Worm (Caenorhabditis elegans): ENCODE measurements around the gene srw-60.

srw-60 gene

DNA sequence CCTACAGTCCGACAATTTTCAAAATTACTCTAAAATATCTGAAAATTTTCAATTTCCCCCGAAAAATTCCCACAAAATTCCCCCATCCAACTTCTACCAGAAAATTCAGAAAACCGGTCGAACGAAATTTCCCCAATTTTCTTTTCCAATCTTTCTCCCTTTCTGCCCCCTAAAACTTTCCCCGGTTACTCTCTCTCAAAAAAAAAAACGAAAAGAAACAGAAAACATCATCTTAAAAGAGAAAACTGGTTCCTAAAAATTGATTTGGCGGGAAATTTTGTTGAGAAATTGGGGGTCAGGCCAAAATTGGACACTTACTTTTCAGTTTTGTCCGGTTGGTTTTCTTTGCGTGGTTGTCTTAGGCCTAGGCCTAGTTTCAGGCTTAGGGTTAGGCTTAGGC is 19.2 kb downstream of the srw-60 start:
- no peak for TF ChIP-seq unc-62 (GFP tag; optimal IDR thresholded peaks at IDR 0.05)

DNA sequence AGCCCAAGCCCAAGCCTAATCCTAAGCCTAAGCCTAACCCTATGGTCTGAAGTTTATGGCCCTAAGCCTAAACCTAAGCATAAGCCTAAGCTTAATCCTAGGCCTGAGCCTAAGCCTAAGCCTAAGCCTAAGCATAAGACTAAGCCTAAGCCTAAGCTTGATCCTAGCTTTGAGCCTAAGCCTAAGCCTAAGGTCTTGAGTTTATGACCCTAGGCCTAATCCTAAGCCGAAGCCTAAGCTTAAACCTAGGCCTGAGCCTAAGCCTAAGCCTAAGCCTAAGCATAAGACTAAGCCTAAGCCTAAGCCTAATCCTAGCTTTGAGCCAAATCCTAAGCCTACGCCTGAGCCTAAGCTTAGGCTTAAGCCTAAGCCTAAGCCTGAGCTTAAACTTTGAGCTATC is 20.7 kb downstream of the srw-60 start:
- no peak for TF ChIP-seq unc-62 (GFP tag; optimal IDR thresholded peaks at IDR 0.05)

DNA sequence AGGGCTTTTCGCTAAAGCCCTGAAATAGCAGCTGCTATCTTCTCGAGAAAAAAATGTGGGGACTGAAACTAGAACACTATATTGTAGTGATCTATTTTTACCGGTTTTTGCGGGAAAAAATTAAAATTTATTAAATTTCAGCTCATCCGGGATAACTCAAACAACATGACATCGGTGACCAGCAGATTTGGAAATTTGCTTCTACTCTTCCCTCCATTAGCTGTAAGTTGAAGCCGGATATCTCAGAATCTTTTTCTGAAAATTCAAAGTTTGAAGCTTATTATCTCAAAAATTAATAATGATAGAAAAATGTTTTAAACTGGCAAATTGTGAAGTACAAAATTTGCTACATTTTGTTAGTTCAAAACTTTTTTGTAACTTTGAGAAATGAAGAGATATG is 26.0 kb downstream of the srw-60 start:
- TF ChIP-seq unc-62 (GFP tag; optimal IDR thresholded peaks at IDR 0.05): no peak

DNA sequence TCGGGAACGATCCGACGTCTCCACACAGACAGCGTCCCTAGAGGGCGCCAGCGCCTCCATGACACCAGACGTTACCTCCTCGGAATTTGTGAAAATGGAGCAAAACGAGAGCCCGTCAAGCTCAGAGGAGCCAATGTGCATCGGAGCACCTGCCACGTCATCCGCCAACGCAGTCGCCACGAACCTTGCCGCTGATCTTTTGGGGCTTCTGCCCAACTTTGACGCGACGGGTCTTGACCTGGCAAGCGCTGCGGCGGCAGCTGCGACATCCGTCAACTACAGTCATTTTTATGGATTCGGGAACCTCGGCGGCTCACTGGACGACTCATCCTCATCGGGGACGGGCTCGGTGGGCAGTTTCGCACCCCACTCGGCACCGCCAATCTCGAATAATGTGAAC is 27.0 kb downstream of the srw-60 start:
- TF ChIP-seq unc-62 (GFP tag; optimal IDR thresholded peaks at IDR 0.05): no peak

DNA sequence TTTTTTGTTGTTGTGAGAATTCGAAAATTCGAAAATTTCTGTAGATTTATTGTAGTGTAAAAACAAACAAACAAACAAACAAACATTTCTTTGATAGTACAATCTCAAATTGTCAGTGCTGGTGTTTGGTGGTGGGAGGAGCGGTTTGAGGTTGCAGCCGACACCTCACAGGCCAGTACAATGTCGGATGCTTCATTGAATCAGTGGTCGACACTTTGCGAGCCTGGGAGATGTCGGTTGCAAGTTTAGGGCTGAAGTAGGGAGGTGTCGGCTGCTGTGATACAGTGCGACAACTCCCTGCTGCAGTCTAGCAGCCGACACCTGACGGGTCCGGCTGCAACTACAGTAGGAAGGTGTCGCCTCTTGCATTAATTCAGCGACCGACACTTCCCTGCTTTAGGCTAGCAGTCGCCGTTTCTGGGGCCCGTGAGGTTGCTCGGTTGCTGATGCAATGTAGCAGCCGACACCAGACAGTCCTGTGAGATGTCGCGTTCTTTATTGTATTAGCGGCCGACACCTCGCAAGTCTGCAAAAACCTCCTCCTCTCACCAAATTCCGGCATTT is 27.6 kb downstream of the srw-60 start:
- no peak for TF ChIP-seq unc-62 (GFP tag; optimal IDR thresholded peaks at IDR 0.05)

DNA sequence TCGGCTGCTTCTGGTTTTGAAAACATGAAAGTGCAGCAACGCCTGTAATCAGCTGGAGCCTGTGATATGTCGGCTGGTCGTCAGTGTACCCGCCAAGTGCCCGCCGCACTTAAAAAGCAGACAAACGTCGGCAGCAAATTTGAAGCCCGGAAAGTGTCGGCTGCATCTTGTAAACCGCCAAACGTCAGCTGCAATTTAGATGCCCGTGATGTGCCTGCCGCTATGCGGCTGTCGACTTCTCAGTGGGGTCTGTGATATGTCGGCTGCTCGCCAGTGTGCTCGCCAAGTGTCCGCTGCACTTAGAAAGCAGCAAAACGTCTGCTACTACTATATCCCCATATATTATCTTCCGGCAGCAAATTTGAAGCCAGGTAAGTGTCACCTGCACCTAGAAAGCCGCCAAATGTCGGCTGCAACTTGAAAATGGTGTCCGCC is 28.7 kb downstream of the srw-60 start:
- TF ChIP-seq unc-62 (GFP tag; optimal IDR thresholded peaks at IDR 0.05): no peak

DNA sequence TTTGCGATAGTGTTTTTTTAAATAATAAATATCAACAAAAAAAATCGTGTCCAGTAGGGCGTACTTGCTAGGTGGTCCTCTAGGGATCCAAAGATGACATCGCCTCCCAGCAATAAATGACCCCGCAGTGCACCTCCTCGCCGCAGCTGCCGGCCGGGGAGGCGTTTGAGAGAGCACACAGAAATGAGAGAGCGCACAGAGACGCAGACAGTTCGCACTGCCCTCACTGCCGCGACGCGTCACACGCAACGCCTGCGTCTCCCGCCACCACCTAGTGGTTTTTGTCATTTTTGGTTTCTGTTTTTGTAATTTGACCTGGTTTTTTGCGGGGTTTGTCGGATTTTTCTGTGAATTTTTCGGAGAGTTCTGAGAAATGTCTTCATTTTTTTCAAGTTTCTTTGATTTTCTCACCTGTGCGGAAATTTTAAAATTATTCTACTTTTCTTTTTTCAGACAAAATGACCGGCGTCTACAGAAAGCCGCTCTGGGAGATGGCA is 29.5 kb downstream of the srw-60 start, which contains the start of gene lido-7:
Gene lido-7, plus strand, starts transcription at position 447 of the 497 bp plus-strand sequence.
- no peak for TF ChIP-seq unc-62 (GFP tag; optimal IDR thresholded peaks at IDR 0.05)

DNA sequence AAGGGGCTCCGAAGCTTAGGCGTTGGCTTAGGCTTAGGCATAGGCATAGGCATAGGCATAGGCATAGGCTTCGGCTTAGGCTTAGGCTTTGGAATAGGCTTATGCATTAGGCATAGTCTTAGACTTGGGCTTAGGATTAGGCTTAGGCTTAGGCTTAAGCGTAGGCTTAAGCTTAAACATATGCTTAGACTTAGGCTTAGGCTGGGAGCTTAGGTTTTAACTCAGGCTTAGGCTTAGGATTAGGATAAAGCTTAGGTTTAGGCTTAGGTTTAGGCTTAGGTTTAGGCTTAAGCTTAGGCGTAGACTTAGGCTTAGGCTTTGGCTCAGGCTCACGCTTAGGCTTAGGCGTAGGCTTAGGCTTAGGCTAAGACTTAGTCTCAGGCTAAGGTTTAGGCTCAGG is 31.7 kb downstream of the srw-60 start:
- no peak for TF ChIP-seq unc-62 (GFP tag; optimal IDR thresholded peaks at IDR 0.05)

DNA sequence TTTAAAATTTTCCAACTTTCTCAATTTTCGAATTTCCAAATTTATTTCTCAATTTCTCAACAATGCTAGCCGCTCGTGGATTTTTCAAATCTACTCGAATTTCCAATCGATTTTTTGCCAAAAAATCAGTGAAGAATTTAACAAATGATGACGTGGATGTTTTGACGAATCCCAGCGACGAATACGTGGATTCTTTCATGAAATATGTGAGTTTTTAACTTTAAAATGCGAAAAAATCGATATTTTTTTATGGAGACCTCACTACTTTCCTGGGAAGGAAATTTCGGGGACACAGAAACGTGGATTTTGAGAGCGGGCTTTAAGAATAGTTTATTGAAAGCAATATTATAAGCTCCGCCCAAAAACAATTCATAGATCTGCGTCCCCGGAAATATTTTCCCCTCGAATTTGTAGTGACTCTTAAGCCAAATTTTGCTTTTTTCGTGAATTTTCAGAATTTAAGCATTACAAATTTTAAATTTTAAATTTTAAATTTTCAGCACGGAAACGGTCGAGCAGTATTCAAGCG is 33.2 kb downstream of the srw-60 start, which contains the start of gene K08A2.2:
Gene K08A2.2, plus strand, starts transcription at position 51 of the 529 bp plus-strand sequence.
- TF ChIP-seq unc-62 (GFP tag; optimal IDR thresholded peaks at IDR 0.05): no peak

DNA sequence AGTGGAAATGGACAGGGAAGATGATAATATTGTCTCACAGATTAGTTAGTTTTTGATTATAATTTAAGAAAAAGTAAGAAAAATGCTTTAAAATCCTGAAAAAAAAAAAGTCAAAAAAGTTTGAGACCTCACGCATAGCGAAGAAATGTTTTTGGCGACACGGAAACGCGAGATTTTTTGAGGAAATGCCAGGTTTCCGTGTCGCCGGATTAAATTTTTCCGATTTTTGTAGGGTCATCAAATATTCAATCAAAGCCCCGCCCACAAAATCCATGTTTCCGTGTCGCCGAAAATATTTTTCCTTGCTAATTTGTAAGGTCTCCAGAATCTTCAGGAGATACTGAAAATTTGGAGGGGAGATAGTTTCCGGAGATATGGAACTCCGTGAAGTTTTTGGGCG is 33.9 kb downstream of the srw-60 start:
- no peak for TF ChIP-seq unc-62 (GFP tag; optimal IDR thresholded peaks at IDR 0.05)

DNA sequence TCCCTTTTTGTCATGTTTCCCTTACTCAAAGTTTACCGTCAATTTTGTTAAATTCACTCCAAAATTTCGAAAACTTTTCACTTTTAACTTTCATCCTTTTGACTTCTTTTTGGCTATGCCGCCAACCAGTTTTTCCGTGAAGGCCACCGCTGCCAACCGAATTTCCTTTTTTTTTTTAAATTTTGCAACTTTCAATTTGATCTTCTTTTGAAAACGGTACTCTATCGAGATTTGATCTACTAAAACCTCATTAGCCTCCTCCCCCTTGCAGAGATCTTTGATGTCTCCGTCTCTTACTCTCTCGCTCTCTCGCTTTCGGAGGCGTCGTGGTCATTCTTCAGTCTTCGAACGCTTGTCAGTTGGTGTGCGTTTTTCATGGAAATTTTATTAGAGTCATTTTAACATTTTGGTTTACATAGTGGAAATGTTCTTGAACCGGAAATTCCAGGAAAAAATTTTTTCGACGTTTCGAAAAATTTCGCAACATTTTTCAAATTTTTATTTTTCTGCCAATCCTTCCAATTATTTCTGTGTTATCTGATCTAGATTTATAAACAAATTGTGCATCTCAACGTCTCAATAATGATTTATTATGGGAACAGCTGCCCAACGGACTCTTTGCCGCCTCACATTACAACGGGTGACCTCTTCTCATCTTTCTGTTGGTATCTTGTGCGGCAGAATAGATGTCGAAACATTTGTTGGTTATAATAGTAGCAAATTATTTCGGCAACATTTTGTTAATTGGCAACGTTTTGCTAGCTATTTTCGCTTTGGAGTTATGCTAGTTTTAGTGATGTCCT is 36.4 kb downstream of the srw-60 start:
- no peak for TF ChIP-seq unc-62 (GFP tag; optimal IDR thresholded peaks at IDR 0.05)

DNA sequence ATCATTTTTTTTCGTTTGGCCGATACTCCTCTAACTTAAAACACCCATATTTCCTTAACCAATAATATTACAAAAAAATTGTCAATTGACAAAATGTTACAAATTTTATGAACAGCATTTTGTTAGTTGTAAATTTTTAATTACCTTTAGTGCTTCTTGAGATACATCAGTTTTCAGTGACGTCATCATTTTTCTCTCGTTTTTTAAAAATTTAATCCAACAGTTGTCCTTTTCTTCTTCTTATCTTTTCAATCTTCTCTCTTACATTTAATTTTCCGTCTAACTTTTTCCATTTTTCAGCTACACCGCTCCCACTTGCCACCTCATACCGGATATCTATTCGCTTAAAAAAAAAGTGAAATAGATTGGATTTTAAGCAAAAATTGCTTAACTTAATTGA is 38.3 kb downstream of the srw-60 start, which contains the start of gene lido-8:
Gene lido-8, plus strand, starts transcription at position 301 of the 400 bp plus-strand sequence.
- TF ChIP-seq unc-62 (GFP tag; optimal IDR thresholded peaks at IDR 0.05): no peak

DNA sequence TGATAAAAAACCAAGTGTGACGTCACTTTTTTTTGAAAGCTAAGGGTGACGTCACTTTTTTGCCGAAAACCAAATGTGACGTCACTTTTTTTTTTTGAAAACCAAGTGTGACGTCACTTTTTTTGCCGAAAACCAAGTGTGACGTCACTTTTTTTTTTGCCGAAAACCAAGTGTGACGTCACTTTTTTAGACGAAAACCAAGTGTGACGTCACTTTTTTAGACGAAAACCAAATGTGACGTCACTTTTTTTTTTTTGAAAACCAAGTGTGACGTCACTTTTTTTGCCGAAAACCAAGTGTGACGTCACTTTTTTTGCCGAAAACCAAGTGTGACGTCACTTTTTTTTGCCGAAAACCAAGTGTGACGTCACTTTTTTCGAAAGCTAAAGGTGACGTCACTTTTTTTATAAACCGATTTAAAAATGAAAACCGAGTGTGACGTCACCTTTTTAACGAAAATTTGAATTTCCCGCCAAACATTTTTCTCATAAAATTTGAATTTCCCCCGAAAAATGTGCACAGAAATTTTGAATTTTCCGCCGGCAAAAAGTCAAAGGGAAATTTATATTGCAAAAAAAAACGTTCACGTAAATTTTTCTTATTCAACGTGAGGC is 39.5 kb downstream of the srw-60 start:
- TF ChIP-seq unc-62 (GFP tag; optimal IDR thresholded peaks at IDR 0.05): no peak

DNA sequence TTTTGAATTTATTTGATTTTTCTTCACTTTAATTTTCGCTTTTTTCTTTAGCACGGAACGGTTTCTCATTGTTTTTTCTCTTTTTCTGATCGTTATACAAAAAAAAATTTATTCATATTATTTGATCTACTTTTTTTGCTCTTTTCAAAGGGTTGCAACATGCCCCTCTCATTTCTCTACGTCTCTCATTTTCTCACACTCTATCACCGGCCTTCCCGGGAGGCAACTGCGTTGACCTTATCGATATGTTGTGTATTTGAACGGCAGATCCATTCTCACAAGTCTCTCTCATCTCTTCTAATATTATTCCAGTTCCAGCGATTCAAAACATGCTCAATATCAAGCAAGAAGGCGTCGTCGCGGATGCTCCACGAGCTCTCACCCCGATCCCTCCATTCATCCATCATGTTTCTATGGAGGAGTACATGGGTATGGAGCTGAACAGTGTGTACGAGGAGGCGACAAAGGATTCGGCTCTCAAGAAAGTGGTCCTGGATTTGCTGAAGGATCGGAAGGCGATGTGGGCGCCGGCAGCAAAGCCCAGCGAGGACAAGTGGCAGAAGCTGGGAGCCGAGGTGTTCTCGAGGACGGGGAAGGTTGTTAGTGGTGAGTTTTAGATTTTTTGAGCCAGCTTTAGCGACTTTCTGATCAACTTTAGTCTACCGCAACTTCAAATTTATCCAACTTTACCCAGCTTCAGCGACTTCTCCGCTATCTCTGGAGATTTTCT is 42.3 kb downstream of the srw-60 start, which contains the start of gene lido-9:
Gene lido-9, plus strand, starts transcription at position 234 of the 730 bp plus-strand sequence.
- TF ChIP-seq unc-62 (GFP tag; optimal IDR thresholded peaks at IDR 0.05): no peak

DNA sequence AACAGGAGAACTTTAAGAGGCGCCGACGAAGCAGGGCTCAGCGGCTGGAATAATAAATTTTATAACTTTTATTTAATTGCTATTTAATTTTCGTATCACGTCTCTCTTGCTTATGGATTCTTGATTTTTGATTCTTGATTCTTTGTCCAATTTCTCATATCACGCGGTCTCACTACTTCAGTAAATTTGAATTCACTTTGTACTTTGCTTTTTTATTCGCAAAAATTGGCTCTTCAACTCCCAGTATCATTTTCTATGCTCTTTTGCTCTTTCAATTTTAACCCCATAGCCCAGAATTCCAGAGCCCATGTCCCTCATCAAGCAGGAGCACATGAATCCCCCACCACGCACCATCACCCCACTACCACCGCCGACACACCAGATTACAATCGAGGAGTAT is 43.8 kb downstream of the srw-60 start, which contains the start of gene lido-10:
Gene lido-10, plus strand, starts transcription at position 301 of the 400 bp plus-strand sequence.
- no peak for TF ChIP-seq unc-62 (GFP tag; optimal IDR thresholded peaks at IDR 0.05)

Data from whole organism, dauer.